Worm (Caenorhabditis elegans) whole organism, midembryonic: ENCODE measurements around the gene R01E6.2.

Source experiments
- cog-1 ChIP-seq: sonication (generic microtip); optimal IDR thresholded peaks from 2 replicates; lab custom pipeline; 2016; ENCODE audit warnings: missing genetic modification characterization, missing compliant biosample characterization
- flt-1 ChIP-seq: fragments of 200-800 bp; sonication (Bioruptor generic); IDR thresholded peaks from 2 replicates; pipeline ENCODE4 v1.3.6; 2022; ENCODE audit warnings: missing genetic modification characterization, missing compliant biosample characterization
- med-1 ChIP-seq: sonication (generic microtip); optimal IDR thresholded peaks from 2 replicates; lab custom pipeline; 2017; ENCODE audit warnings: missing genetic modification characterization, mild to moderate bottlenecking, missing compliant biosample characterization, antibody characterized with exemption, missing genetic modification reagents; ENCODE audit not compliant: insufficient read depth
- ref-1 ChIP-seq: fragments of 200-800 bp; sonication (Bioruptor generic); conservative IDR thresholded peaks from 2 replicates; pipeline ENCODE4 v1.3.6; 2022; ENCODE audit warnings: missing genetic modification reagents, missing genetic modification characterization, missing compliant biosample characterization

DNA sequence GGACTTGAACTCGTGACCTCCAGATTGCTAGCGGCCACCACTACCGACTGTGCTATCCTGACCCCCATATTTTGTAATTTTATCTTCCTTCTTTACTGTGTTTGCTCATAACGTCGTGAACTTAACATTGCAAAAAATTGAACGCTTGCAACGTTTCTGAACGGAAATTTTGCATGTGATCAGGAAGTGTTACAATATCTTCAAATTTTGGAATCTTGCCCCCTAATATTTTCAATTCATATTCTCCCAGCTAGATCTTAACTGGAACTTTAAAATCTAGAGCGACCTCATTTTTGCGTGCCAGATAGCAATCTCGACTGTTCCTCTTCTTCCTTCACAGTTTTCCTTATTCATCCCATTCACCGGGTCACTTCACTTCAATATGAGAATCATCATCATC is 15.5 kb upstream of the R01E6.2 start, which contains the start of gene F54B11.10:
- TF ChIP-seq ref-1 (no peak), cog-1 (tag; lab: Kevin White, UChicago) (no peak), flt-1 (no peak), med-1 (GFP tag; lab: Kevin White, UChicago) (no peak)
